Worm (Caenorhabditis elegans): ENCODE measurements around the gene C08F11.10.

The C08F11.10 gene

DNA sequence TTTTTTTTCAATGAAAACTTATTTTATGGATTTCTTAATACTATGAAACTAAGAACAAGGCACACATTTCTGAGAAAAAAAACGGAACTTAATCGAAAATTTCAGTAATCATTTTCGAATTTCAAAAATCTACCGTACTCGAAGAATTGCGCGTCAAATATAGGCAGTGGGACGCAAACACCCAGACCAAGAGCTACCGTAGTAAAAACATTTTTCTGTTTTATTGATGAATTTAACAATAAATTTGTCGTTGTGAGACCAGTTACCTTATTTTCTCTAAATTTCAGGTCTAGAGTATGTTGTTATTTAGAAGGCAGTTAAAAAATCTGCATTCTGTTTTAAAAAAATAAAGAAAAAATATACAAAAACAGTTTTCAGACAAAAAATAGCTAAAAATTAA is 38.6 kb upstream of the C08F11.10 start:
- TF ChIP-seq ceh-88 (GFP tag; IDR thresholded peaks at IDR 0.05) (no peak), swsn-7 (tag; optimal IDR thresholded peaks at IDR 0.05) (no peak), nhr-85 (tag) (no peak), nhr-20 (tag; optimal IDR thresholded peaks at IDR 0.05) (no peak), snpc-4 (tag; optimal IDR thresholded peaks at IDR 0.05) (no peak), ztf-4 (tag; optimal IDR thresholded peaks at IDR 0.05) (no peak), skn-1 (tag; optimal IDR thresholded peaks at IDR 0.05) (no peak), irx-1 (tag; optimal IDR thresholded peaks at IDR 0.05) (no peak), unc-30 (tag; optimal IDR thresholded peaks at IDR 0.05) (no peak), pag-3 (tag; optimal IDR thresholded peaks at IDR 0.05; ENCODE audit: borderline replicate concordance, insufficient read depth) (no peak)

DNA sequence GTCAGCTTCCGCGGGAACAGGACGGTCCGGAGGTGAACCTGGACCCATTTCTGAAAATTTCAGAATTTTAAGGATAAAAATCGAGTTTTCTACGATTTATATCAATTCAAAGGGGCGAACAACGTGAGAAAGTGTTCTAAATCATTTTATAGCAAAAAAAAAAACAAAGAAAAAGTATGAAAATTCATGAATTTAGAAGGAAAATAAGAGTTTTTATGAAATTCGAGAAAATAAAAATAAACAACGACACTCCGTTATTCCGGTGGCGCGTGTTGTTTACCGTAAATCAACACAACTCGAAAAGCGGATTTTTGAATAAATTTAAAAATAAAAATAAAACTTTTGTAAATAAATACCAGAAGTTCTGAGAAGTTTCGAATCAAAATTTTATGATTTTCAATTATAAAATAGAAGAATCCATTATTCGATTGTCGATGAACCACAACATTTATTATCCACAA is 38.0 kb upstream of the C08F11.10 start, which contains the start of gene nyn-1:
TSS of gene nyn-1 (minus strand) at position 51 of the 461 bp plus-strand sequence.
- TF ChIP-seq efl-1 (optimal IDR thresholded peaks at IDR 0.05) (peak in 1 of 2 experiments; percentile 13), efl-1 (GFP tag; optimal IDR thresholded peaks at IDR 0.05 in 1 of 2) (no peak), lir-3 (tag; optimal IDR thresholded peaks at IDR 0.05; ENCODE audit: poor library complexity) (no peak)

DNA sequence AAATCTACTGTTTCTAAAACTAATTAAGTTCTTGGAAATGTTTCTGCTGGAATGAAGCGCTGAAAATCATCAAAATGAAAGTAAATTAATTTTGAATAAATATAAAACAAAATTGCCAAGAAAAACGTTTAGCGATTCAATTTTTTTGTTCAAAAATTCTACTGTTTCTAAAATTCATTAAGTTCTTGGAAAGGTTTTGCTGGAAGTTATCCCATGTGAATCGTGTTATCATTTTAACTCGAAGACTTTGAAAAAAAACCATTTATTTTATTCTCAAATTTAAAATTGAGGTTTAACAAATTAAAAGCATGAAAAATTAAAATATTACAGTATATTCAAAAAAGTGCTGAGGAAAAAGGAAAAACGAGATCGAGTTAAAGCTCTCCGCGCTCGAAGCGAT is 35.8 kb upstream of the C08F11.10 start:
- TF ChIP-seq ama-1 (optimal IDR thresholded peaks at IDR 0.05) (no peak), nhr-19 (GFP tag; conservative IDR thresholded peaks at IDR 0.05) (no peak), pag-3 (tag; optimal IDR thresholded peaks at IDR 0.05; ENCODE audit: borderline replicate concordance, insufficient read depth) (no peak), xbp-1 (tag; optimal IDR thresholded peaks at IDR 0.05) (no peak), mef-2 (tag; optimal IDR thresholded peaks at IDR 0.05) (no peak), snu-23 (GFP tag; optimal IDR thresholded peaks at IDR 0.05) (no peak), isw-1 (GFP tag; IDR thresholded peaks at IDR 0.05) (no peak), fkh-4 (tag; optimal IDR thresholded peaks at IDR 0.05; ENCODE audit: borderline replicate concordance) (no peak), rnt-1 (tag; optimal IDR thresholded peaks at IDR 0.05) (no peak), C34B4.2 (tag; optimal IDR thresholded peaks at IDR 0.05) (no peak), tbx-2 (tag; optimal IDR thresholded peaks at IDR 0.05) (no peak), zag-1 (tag; optimal IDR thresholded peaks at IDR 0.05) (no peak), mdl-1 (tag; optimal IDR thresholded peaks at IDR 0.05) (no peak), C04F5.9 (tag; optimal IDR thresholded peaks at IDR 0.05) (no peak), ceh-82 (tag; optimal IDR thresholded peaks at IDR 0.05) (no peak), jun-1 (tag; optimal IDR thresholded peaks at IDR 0.05) (no peak), efl-3 (GFP tag; optimal IDR thresholded peaks at IDR 0.05) (no peak), aha-1 (tag; optimal IDR thresholded peaks at IDR 0.05) (no peak)

DNA sequence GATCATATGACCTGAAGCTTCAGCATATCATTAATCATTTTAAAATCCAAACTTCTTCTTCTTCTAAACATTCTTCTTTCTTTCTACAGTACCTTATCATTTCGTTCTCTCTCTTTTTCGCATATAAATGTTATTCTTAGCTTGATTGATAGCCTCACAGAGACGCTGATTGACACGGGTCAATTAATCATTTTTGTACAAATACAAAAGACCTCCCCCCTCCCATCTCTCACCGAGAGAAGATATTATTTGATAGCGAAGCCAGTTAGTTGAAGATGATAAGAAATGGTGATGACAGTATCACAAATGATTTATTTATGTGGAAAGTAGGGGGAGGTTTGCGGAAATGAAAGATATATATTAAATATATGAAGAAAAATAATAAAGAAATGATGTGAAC is 33.7 kb upstream of the C08F11.10 start:
- TF ChIP-seq nhr-71 (tag; optimal IDR thresholded peaks at IDR 0.05): peak; percentile 67
- 0 out of 2 replicates have a peak, but pooled peaks have one; percentile 34 for TF ChIP-seq grh-1 (GFP tag; IDR thresholded peaks at IDR 0.05)
- no peak for TF ChIP-seq lin-13 (GFP tag; optimal IDR thresholded peaks at IDR 0.05)
- no peak for TF ChIP-seq nhr-28 (tag; optimal IDR thresholded peaks at IDR 0.05)
- peak; percentile 36 to 70 for TF ChIP-seq lsy-2 (tag; optimal IDR thresholded peaks at IDR 0.05)
- no peak for TF ChIP-seq unc-98 (GFP tag; IDR thresholded peaks at IDR 0.05)
- no peak for TF ChIP-seq ces-1 (GFP tag; optimal IDR thresholded peaks at IDR 0.05)
- TF ChIP-seq tbx-2 (tag; optimal IDR thresholded peaks at IDR 0.05): peak; percentile 73
- TF ChIP-seq nhr-20 (tag; optimal IDR thresholded peaks at IDR 0.05): peak; percentile 53
- peak; percentile 49 for TF ChIP-seq unc-130 (tag; optimal IDR thresholded peaks at IDR 0.05)
- peak in 5 of 6 experiments; percentile 54 to 98 (median 70) for TF ChIP-seq elt-3 (tag; optimal IDR thresholded peaks at IDR 0.05)
- peak; percentile 60 for TF ChIP-seq nhr-90 (tag; optimal IDR thresholded peaks at IDR 0.05; ENCODE audit: poor library complexity)
- no peak for TF ChIP-seq snpc-4 (tag; optimal IDR thresholded peaks at IDR 0.05)
- TF ChIP-seq zip-4 (GFP tag; optimal IDR thresholded peaks at IDR 0.05): no peak
- no peak for TF ChIP-seq lin-15B (tag; optimal IDR thresholded peaks at IDR 0.05)
- peak; percentile 95 for TF ChIP-seq nhr-85 (tag)
- TF ChIP-seq ceh-8 (GFP tag; optimal IDR thresholded peaks at IDR 0.05): no peak
- TF ChIP-seq ceh-88 (GFP tag; IDR thresholded peaks at IDR 0.05): no peak
- no peak for TF ChIP-seq nhr-11 (tag; optimal IDR thresholded peaks at IDR 0.05)
- peak; percentile 93 for TF ChIP-seq vab-15 (tag; optimal IDR thresholded peaks at IDR 0.05)
- TF ChIP-seq fkh-10 (GFP tag; optimal IDR thresholded peaks at IDR 0.05): no peak
- TF ChIP-seq mep-1 (tag; optimal IDR thresholded peaks at IDR 0.05): peak; percentile 26
- TF ChIP-seq nhr-19 (GFP tag; conservative IDR thresholded peaks at IDR 0.05): peak; percentile 30
- TF ChIP-seq xbp-1 (tag; optimal IDR thresholded peaks at IDR 0.05): no peak
- no peak for TF ChIP-seq skn-1 (tag; optimal IDR thresholded peaks at IDR 0.05)
- TF ChIP-seq blmp-1 (tag; optimal IDR thresholded peaks at IDR 0.05): peak; percentile 85
- peak; percentile 62 for TF ChIP-seq irx-1 (tag; optimal IDR thresholded peaks at IDR 0.05)
